Worm (Caenorhabditis elegans): Measurements from ENCODE around the gene gem-4.

gem-4 gene

ce11 chrIV:11723255-11723654 lies 22.2 kb upstream of the gem-4 start:
- TF ChIP-seq nhr-67 (tag; optimal IDR thresholded peaks at IDR 0.05) (no peak), fkh-10 (GFP tag; optimal IDR thresholded peaks at IDR 0.05) (no peak), lsy-12 (tag; optimal IDR thresholded peaks at IDR 0.05) (no peak), nhr-25 (tag; optimal IDR thresholded peaks at IDR 0.05) (no peak), elt-2 (tag; optimal IDR thresholded peaks at IDR 0.05) (no peak), ZK546.5 (tag; optimal IDR thresholded peaks at IDR 0.05) (no peak), hmg-11 (tag; optimal IDR thresholded peaks at IDR 0.05) (no peak), mdl-1 (tag; optimal IDR thresholded peaks at IDR 0.05) (no peak), pha-4 (tag; optimal IDR thresholded peaks at IDR 0.05) (no peak), egl-27 (tag; optimal IDR thresholded peaks at IDR 0.05) (no peak), jun-1 (tag; optimal IDR thresholded peaks at IDR 0.05) (no peak), ztf-11 (tag; optimal IDR thresholded peaks at IDR 0.05) (no peak), ztf-4 (tag; optimal IDR thresholded peaks at IDR 0.05) (no peak), nhr-12 (tag; optimal IDR thresholded peaks at IDR 0.05) (no peak), nhr-28 (tag; optimal IDR thresholded peaks at IDR 0.05) (no peak), snpc-4 (tag; optimal IDR thresholded peaks at IDR 0.05) (no peak), fkh-2 (tag; optimal IDR thresholded peaks at IDR 0.05) (no peak), nhr-23 (tag; optimal IDR thresholded peaks at IDR 0.05) (no peak)

DNA sequence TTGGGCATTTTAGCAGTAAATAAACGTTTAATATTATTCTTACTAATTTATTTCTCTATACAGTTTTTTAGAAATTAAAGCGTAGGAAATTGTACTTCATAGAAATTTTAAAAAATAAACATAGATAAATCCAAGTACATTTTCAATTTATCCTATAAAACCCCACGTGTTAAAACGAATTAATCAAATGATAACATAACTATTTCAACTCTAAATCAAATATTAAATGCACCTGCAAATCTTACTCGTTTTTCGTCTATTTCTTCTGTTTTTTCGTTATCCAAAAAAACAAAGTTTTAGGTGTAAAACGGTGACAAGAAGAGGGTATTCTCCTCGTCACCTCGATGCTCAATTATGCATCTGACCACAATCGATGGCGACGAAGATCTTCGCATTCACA lies 10.4 kb upstream of the gem-4 start, which contains the start of gene K01A6.6:
Gene K01A6.6, plus strand, starts transcription at position 301 of the 400 bp plus-strand sequence.
- TF ChIP-seq ZK546.5 (tag; optimal IDR thresholded peaks at IDR 0.05) (no peak), ceh-16 (tag; optimal IDR thresholded peaks at IDR 0.05) (no peak), unc-62 (GFP tag; optimal IDR thresholded peaks at IDR 0.05) (no peak), fkh-10 (GFP tag; optimal IDR thresholded peaks at IDR 0.05) (no peak), skn-1 (tag; optimal IDR thresholded peaks at IDR 0.05) (no peak), pha-4 (tag; optimal IDR thresholded peaks at IDR 0.05) (no peak), nhr-77 (tag; optimal IDR thresholded peaks at IDR 0.05) (no peak), lsy-12 (tag; optimal IDR thresholded peaks at IDR 0.05) (no peak), unc-39 (tag; optimal IDR thresholded peaks at IDR 0.05) (no peak), nhr-25 (tag; optimal IDR thresholded peaks at IDR 0.05) (no peak)

DNA sequence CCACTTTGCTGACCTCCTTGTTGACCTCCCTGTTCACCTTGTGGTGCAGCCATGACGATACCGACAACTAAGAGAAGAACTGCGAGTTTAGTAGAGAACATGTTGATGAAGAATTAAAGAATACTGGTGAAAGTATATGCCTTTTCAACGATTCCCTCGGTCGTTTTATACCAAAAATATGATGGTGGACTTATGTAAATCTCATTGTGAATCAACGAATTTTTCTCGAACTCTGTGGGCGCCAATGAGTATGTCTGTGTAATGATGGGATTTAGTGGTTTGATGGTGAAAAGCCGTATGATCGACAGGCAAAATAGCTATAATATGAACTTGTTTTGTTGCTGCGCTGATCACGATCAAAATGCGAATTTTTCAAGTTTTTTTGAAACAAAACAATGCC lies 8.2 kb upstream of the gem-4 start, which contains the start of gene K01A6.8:
Gene K01A6.8, minus strand, starts transcription at position 101 of the 400 bp plus-strand sequence.
- TF ChIP-seq nhr-67 (tag; optimal IDR thresholded peaks at IDR 0.05) = no peak
- no peak for TF ChIP-seq elt-3 (tag; optimal IDR thresholded peaks at IDR 0.05)
- TF ChIP-seq egl-5 (tag; optimal IDR thresholded peaks at IDR 0.05) = no peak
- no peak for TF ChIP-seq ZK546.5 (tag; optimal IDR thresholded peaks at IDR 0.05)
- TF ChIP-seq ceh-9 (tag; optimal IDR thresholded peaks at IDR 0.05) = no peak
- TF ChIP-seq ama-1 (optimal IDR thresholded peaks at IDR 0.05) = no peak
- TF ChIP-seq nhr-43 (tag; optimal IDR thresholded peaks at IDR 0.05; ENCODE audit: poor library complexity, severe bottlenecking) = no peak

ce11 chrIV:11738092-11738617 lies 7.3 kb upstream of the gem-4 start, which contains the start of gene K01A6.7:
Gene K01A6.7, minus strand, starts transcription at chrIV:11738567.
- TF ChIP-seq nhr-25 (tag; optimal IDR thresholded peaks at IDR 0.05) = no peak
- TF ChIP-seq elt-1 (tag; optimal IDR thresholded peaks at IDR 0.05) = no peak
- TF ChIP-seq fkh-10 (GFP tag; optimal IDR thresholded peaks at IDR 0.05) = no peak
- TF ChIP-seq nhr-237 (tag; optimal IDR thresholded peaks at IDR 0.05) = no peak
- no peak for TF ChIP-seq ceh-82 (tag; optimal IDR thresholded peaks at IDR 0.05)
- TF ChIP-seq nhr-67 (tag; optimal IDR thresholded peaks at IDR 0.05) = no peak
- no peak for TF ChIP-seq sea-2 (GFP tag; optimal IDR thresholded peaks at IDR 0.05)
- no peak for TF ChIP-seq lin-15B (tag; optimal IDR thresholded peaks at IDR 0.05)
- TF ChIP-seq nhr-77 (tag; optimal IDR thresholded peaks at IDR 0.05) = no peak
- no peak for TF ChIP-seq nhr-12 (tag; optimal IDR thresholded peaks at IDR 0.05)
- no peak for TF ChIP-seq zag-1 (tag; optimal IDR thresholded peaks at IDR 0.05)

- TF ChIP-seq nhr-77 (tag; optimal IDR thresholded peaks at IDR 0.05) = no peak
- TF ChIP-seq egl-27 (tag; optimal IDR thresholded peaks at IDR 0.05) = no peak
- no peak for TF ChIP-seq pqm-1 (tag; optimal IDR thresholded peaks at IDR 0.05)
- TF ChIP-seq hmg-11 (tag; optimal IDR thresholded peaks at IDR 0.05) = no peak
- no peak for TF ChIP-seq nhr-23 (tag; optimal IDR thresholded peaks at IDR 0.05)
- no peak for TF ChIP-seq daf-12 (tag; optimal IDR thresholded peaks at IDR 0.05)
- TF ChIP-seq unc-39 (tag; optimal IDR thresholded peaks at IDR 0.05) = no peak
- no peak for TF ChIP-seq ceh-9 (tag; optimal IDR thresholded peaks at IDR 0.05)
- no peak for TF ChIP-seq fkh-10 (GFP tag; optimal IDR thresholded peaks at IDR 0.05)
- TF ChIP-seq eor-1 (tag; optimal IDR thresholded peaks at IDR 0.05) = no peak
- TF ChIP-seq ZK546.5 (tag; optimal IDR thresholded peaks at IDR 0.05) = no peak
- no peak for TF ChIP-seq lsy-12 (tag; optimal IDR thresholded peaks at IDR 0.05)
- no peak for TF ChIP-seq ztf-11 (tag; optimal IDR thresholded peaks at IDR 0.05)
- TF ChIP-seq elt-3 (tag; optimal IDR thresholded peaks at IDR 0.05) = no peak
- TF ChIP-seq fkh-2 (tag; optimal IDR thresholded peaks at IDR 0.05) = no peak
- no peak for TF ChIP-seq nhr-28 (tag; optimal IDR thresholded peaks at IDR 0.05)
These were observed 5.2 kb upstream of the gem-4 start, which contains the start of gene K01A6.4 for ce11 chrIV:11740204-11740603. Gene K01A6.4, minus strand, starts transcription at chrIV:11740304.

Data from whole organism, L3 larva.